Worm (Caenorhabditis elegans) whole organism, L4 larva: ENCODE results near the gene F54H12.8.

Source experiments
- nhr-11 ChIP-seq: fragments of 150-350 bp; optimal IDR thresholded peaks from 2 replicates; lab custom pipeline; 2014; ENCODE audit warnings: missing biosample characterization, missing genetic modification characterization
- nhr-237 ChIP-seq: sonication (generic microtip); optimal IDR thresholded peaks from 2 replicates; lab custom pipeline; 2017; ENCODE audit warnings: missing biosample characterization, missing genetic modification characterization
- pha-4 ChIP-seq, 2 experiments: fragments of 150-350 bp in 1 of 2; fragments of 200-800 bp in 1 of 2; sonication (Bioruptor generic) in 1 of 2; IDR thresholded peaks in 1 of 2; optimal IDR thresholded peaks in 1 of 2; 2 replicates each; pipeline versions ENCODE4 v1.3.6 to Lab custom; 2014 to 2022; ENCODE audit warnings: missing genetic modification characterization in 2 of 2, missing genetic modification reagents in 2 of 2, missing biosample characterization in 1 of 2, missing compliant biosample characterization in 1 of 2
- skn-1 ChIP-seq: fragments of 150-350 bp; optimal IDR thresholded peaks from 2 replicates; lab custom pipeline; 2014; ENCODE audit warnings: missing biosample characterization, missing genetic modification characterization
- unc-130 ChIP-seq: sonication (generic microtip); optimal IDR thresholded peaks from 2 replicates; lab custom pipeline; 2016; ENCODE audit warnings: missing genetic modification reagents, missing genetic modification characterization, missing compliant biosample characterization

ce11 chrIII:7978289-7978688 lies 9.3 kb upstream of the F54H12.8 start:
- TF ChIP-seq skn-1 (tag; lab: Kevin White, UChicago) = no peak
- no peak for TF ChIP-seq nhr-11
- peak; percentile 31; the same call in 1 of the 2 replicates for TF ChIP-seq pha-4 (GFP tag; IDR thresholded peaks at IDR 0.05; lab: Robert Waterston, UW)
- no peak for TF ChIP-seq pha-4 (tag; optimal IDR thresholded peaks at IDR 0.05; lab: Kevin White, UChicago)
- no peak for TF ChIP-seq unc-130 (GFP tag; lab: Kevin White, UChicago)
- TF ChIP-seq nhr-237 (tag; lab: Kevin White, UChicago) = no peak
